Worm (Caenorhabditis elegans) whole organism, early embryonic: ENCODE measurements around the gene egl-4.

Source experiments
- B0310.2 ChIP-seq: sonication (generic microtip); optimal IDR thresholded peaks from 2 replicates; lab custom pipeline; 2016; ENCODE audit warnings: mild to moderate bottlenecking, missing genetic modification characterization, missing compliant biosample characterization
- F13C5.2 ChIP-seq: sonication (generic microtip); optimal IDR thresholded peaks from 2 replicates; lab custom pipeline; 2017; ENCODE audit warnings: mild to moderate bottlenecking, missing genetic modification characterization, inconsistent platforms, missing compliant biosample characterization
- aly-1 ChIP-seq: sonication (generic microtip); optimal IDR thresholded peaks from 2 replicates; lab custom pipeline; 2016; ENCODE audit warnings: missing genetic modification characterization, missing compliant biosample characterization
- ama-1 ChIP-seq: fragments of 150-350 bp; optimal IDR thresholded peaks from 2 replicates; lab custom pipeline; 2014
- ceh-13 ChIP-seq: fragments of 200-800 bp; sonication (Bioruptor generic); optimal IDR thresholded peaks from 2 replicates; lab custom pipeline; 2018; ENCODE audit warnings: mild to moderate bottlenecking, missing genetic modification characterization, missing compliant biosample characterization
- ceh-36 ChIP-seq: sonication (generic microtip); optimal IDR thresholded peaks from 2 replicates; lab custom pipeline; 2016; ENCODE audit warnings: missing genetic modification characterization, inconsistent platforms, missing compliant biosample characterization
- ets-7 ChIP-seq: sonication (generic microtip); optimal IDR thresholded peaks from 2 replicates; lab custom pipeline; 2016; ENCODE audit warnings: missing genotype, missing genetic modification characterization, missing compliant biosample characterization
- flt-1 ChIP-seq: fragments of 200-800 bp; sonication (Bioruptor generic); IDR thresholded peaks from 2 replicates; pipeline ENCODE4 v1.3.6; 2022; ENCODE audit warnings: missing genetic modification characterization, missing compliant biosample characterization
- hmbx-1 ChIP-seq: sonication (generic microtip); optimal IDR thresholded peaks from 2 replicates; lab custom pipeline; 2016; ENCODE audit warnings: mild to moderate bottlenecking, missing genetic modification characterization, missing compliant biosample characterization
- hmg-4 ChIP-seq: fragments of 200-800 bp; sonication (Bioruptor generic); optimal IDR thresholded peaks from 2 replicates; lab custom pipeline; 2018; ENCODE audit warnings: mild to moderate bottlenecking, missing genetic modification characterization, missing compliant biosample characterization
- hnd-1 ChIP-seq: sonication (generic microtip); optimal IDR thresholded peaks from 2 replicates; lab custom pipeline; 2016; ENCODE audit warnings: missing genetic modification characterization, missing compliant biosample characterization
- pes-1 ChIP-seq: fragments of 200-800 bp; sonication (Bioruptor generic); IDR thresholded peaks from 2 replicates; pipeline ENCODE4 v1.3.6; 2022; ENCODE audit warnings: missing genetic modification reagents, missing genetic modification characterization, missing compliant biosample characterization
- scrt-1 ChIP-seq: fragments of 200-800 bp; sonication (Bioruptor generic); IDR thresholded peaks from 2 replicates; pipeline ENCODE4 v1.3.6; 2022; ENCODE audit warnings: missing genetic modification characterization, missing compliant biosample characterization
- sea-1 ChIP-seq: fragments of 200-800 bp; sonication (Bioruptor generic); conservative IDR thresholded peaks from 2 replicates; pipeline ENCODE4 v1.3.6; 2022; ENCODE audit warnings: missing genetic modification characterization, missing compliant biosample characterization
- tbx-11 ChIP-seq: fragments of 200-800 bp; sonication (Bioruptor generic); IDR thresholded peaks from 2 replicates; pipeline ENCODE4 v1.3.6; 2022; ENCODE audit warnings: missing genetic modification characterization, missing compliant biosample characterization
- tbx-37 ChIP-seq: fragments of 200-800 bp; sonication (Bioruptor generic); conservative IDR thresholded peaks from 2 replicates; pipeline ENCODE4 v1.3.6; 2022; ENCODE audit warnings: missing genetic modification reagents, missing genetic modification characterization, missing compliant biosample characterization
- tra-4 ChIP-seq: sonication (generic microtip); optimal IDR thresholded peaks from 2 replicates; lab custom pipeline; 2017; ENCODE audit warnings: missing genetic modification characterization, missing compliant biosample characterization

The egl-4 gene

ce11 chrIV:1847912-1848311 lies at the start of gene egl-4:
egl-4 (plus strand) TSS chrIV:1848071.
- TF ChIP-seq hnd-1, result no peak
- no peak for TF ChIP-seq ceh-36 (tag; lab: Kevin White, UChicago)
- TF ChIP-seq sea-1, result no peak
- TF ChIP-seq F13C5.2 (tag; lab: Kevin White, UChicago), result no peak
- no peak for TF ChIP-seq ama-1
- TF ChIP-seq aly-1 (tag; lab: Kevin White, UChicago), result no peak

ce11 chrIV:1803882-1804281 lies 44.0 kb upstream of the egl-4 start, which contains the start of gene Y38C1BA.1:
Y38C1BA.1 (minus strand) TSS chrIV:1803982.
- no peak for TF ChIP-seq ceh-13 (GFP tag; lab: Kevin White, UChicago)

- TF ChIP-seq F13C5.2 (tag; lab: Kevin White, UChicago), result no peak
- TF ChIP-seq tbx-37, result no peak
- no peak for TF ChIP-seq ceh-13 (GFP tag; lab: Kevin White, UChicago)
- TF ChIP-seq hnd-1, result no peak
- no peak for TF ChIP-seq aly-1 (tag; lab: Kevin White, UChicago)
- no peak for TF ChIP-seq ama-1
- no peak for TF ChIP-seq B0310.2 (tag; lab: Kevin White, UChicago)
Measured at ce11 chrIV:1804613-1805012, 43.3 kb upstream of the egl-4 start.

ce11 chrIV:1813869-1814268 lies 34.0 kb upstream of the egl-4 start:
- TF ChIP-seq sea-1, result no peak
- TF ChIP-seq ama-1, result no peak
- no peak for TF ChIP-seq hmg-4 (GFP tag; lab: Kevin White, UChicago)
- no peak for TF ChIP-seq tra-4 (tag; lab: Kevin White, UChicago)
- no peak for TF ChIP-seq aly-1 (tag; lab: Kevin White, UChicago)
- TF ChIP-seq tbx-37, result no peak
- no peak for TF ChIP-seq ets-7 (tag; lab: Kevin White, UChicago)
- TF ChIP-seq flt-1 (GFP tag; lab: Robert Waterston, UW), result no peak
- TF ChIP-seq F13C5.2 (tag; lab: Kevin White, UChicago), result no peak

- TF ChIP-seq ama-1, result no peak
- TF ChIP-seq tbx-11 (GFP tag; lab: Robert Waterston, UW), result no peak
- TF ChIP-seq hnd-1, result no peak
- TF ChIP-seq hmg-4 (GFP tag; lab: Kevin White, UChicago), result no peak
- no peak for TF ChIP-seq hmbx-1 (tag; lab: Kevin White, UChicago)
- no peak for TF ChIP-seq ceh-36 (tag; lab: Kevin White, UChicago)
- TF ChIP-seq sea-1, result no peak
- no peak for TF ChIP-seq scrt-1 (GFP tag; lab: Robert Waterston, UW)
- no peak for TF ChIP-seq ceh-13 (GFP tag; lab: Kevin White, UChicago)
- no peak for TF ChIP-seq F13C5.2 (tag; lab: Kevin White, UChicago)
Measured at ce11 chrIV:1814764-1815518, 32.9 kb upstream of the egl-4 start, which contains the start of gene snn-1. snn-1 (minus strand) TSS chrIV:1815118.

- TF ChIP-seq tbx-37, result no peak
Measured at ce11 chrIV:1816238-1816637, 31.6 kb upstream of the egl-4 start.

ce11 chrIV:1818467-1819076 lies 29.3 kb upstream of the egl-4 start:
- TF ChIP-seq scrt-1 (GFP tag; lab: Robert Waterston, UW), result no peak
- TF ChIP-seq flt-1 (GFP tag; lab: Robert Waterston, UW), result no peak
- TF ChIP-seq tbx-37, result no peak

ce11 chrIV:1820153-1820552 lies 27.7 kb upstream of the egl-4 start, which contains the start of gene col-109:
col-109 (minus strand) TSS chrIV:1820253.
- TF ChIP-seq hmg-4 (GFP tag; lab: Kevin White, UChicago), result no peak
- no peak for TF ChIP-seq ets-7 (tag; lab: Kevin White, UChicago)
- no peak for TF ChIP-seq F13C5.2 (tag; lab: Kevin White, UChicago)
- TF ChIP-seq ceh-13 (GFP tag; lab: Kevin White, UChicago), result no peak
- TF ChIP-seq tbx-37, result no peak
- no peak for TF ChIP-seq B0310.2 (tag; lab: Kevin White, UChicago)
- TF ChIP-seq ceh-36 (tag; lab: Kevin White, UChicago), result no peak
- TF ChIP-seq tbx-11 (GFP tag; lab: Robert Waterston, UW), result no peak
- no peak for TF ChIP-seq hmbx-1 (tag; lab: Kevin White, UChicago)
- TF ChIP-seq pes-1 (GFP tag; lab: Robert Waterston, UW), result no peak
- no peak for TF ChIP-seq ama-1
- no peak for TF ChIP-seq sea-1

- no peak for TF ChIP-seq flt-1 (GFP tag; lab: Robert Waterston, UW)
- no peak for TF ChIP-seq hmg-4 (GFP tag; lab: Kevin White, UChicago)
Measured at ce11 chrIV:1821550-1821949, 26.3 kb upstream of the egl-4 start, which contains the start of gene Y38C1BA.4. Y38C1BA.4 (plus strand) TSS chrIV:1821850.
